Fruit fly (Drosophila melanogaster): ENCODE data around the gene ouib.

Gene ouib

DNA sequence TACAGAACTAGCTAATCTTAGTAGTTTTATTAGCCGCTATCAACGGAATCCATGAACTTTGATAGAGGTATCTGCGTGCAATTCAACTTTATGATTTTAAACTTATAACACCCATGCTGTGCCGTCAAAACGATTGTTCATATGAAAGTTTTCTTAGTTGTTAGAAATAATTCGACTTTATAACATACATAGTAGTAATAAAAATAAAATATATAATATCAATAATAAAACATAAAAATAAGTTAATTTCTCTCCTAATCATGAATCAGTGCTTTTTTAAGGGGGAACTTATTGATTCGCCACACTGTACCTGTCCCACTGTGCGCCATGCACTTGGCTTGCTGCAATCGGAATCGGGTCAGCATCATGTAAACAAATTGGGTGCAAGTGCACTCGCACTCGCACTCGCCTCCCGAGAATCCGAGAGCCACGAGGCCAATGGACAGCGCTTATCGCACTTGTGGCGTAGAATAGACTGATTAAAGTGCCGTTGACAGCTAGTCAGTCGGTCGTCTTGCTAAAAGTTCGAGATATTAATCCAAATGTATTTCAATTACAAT, 13.3 kb upstream of the ouib start (continued):
- TF ChIP-seq Stat92E (GFP tag; optimal IDR thresholded peaks at IDR 0.05) (no peak), CG3847 (GFP tag; IDR thresholded peaks at IDR 0.05) (0 out of 2 replicates have a peak, but pooled peaks have one; percentile 15), CG11504 (tag; optimal IDR thresholded peaks at IDR 0.05) (peak; percentile 49), CG4617 (GFP tag; optimal IDR thresholded peaks at IDR 0.05; ENCODE audit: borderline replicate concordance) (no peak), eyg (GFP tag; optimal IDR thresholded peaks at IDR 0.05) (no peak), Hr3 (GFP tag; optimal IDR thresholded peaks at IDR 0.05) (no peak), Rfx (GFP tag; IDR thresholded peaks at IDR 0.05) (no peak), gsb (GFP tag; IDR thresholded peaks at IDR 0.05) (no peak), Tbp (GFP tag; optimal IDR thresholded peaks at IDR 0.05) (no peak), CG8478 (optimal IDR thresholded peaks at IDR 0.05) (no peak), bbx (GFP tag; IDR thresholded peaks at IDR 0.05; ENCODE audit: partially characterized antibody) (0 out of 2 replicates have a peak, but pooled peaks have one; percentile 33), emc (GFP tag; optimal IDR thresholded peaks at IDR 0.05) (no peak), CG13894 (tag; optimal IDR thresholded peaks at IDR 0.05) (no peak), bsh (GFP tag; optimal IDR thresholded peaks at IDR 0.05) (peak in 1 of 2 experiments; percentile 50), CG17802 (tag; optimal IDR thresholded peaks at IDR 0.05) (no peak), CG17359 (tag; optimal IDR thresholded peaks at IDR 0.05) (peak; percentile 36), CG11560 (tag; IDR thresholded peaks at IDR 0.05) (no peak), TFAM (GFP tag; optimal IDR thresholded peaks at IDR 0.05) (no peak), CG5953 (GFP tag; IDR thresholded peaks at IDR 0.05) (no peak), dan (GFP tag; IDR thresholded peaks at IDR 0.05) (no peak), so (GFP tag; IDR thresholded peaks at IDR 0.05) (0 out of 3 replicates have a peak, but pooled peaks have one; percentile 45), oc (tag; optimal IDR thresholded peaks at IDR 0.05) (no peak), CG10959 (GFP tag; IDR thresholded peaks at IDR 0.05) (0 out of 2 replicates have a peak, but pooled peaks have one; percentile 28), CG42726 (GFP tag; IDR thresholded peaks at IDR 0.05; ENCODE audit: partially characterized antibody) (no peak), CG9215 (GFP tag; IDR thresholded peaks at IDR 0.05) (no peak), H2.0 (GFP tag; IDR thresholded peaks at IDR 0.05) (no peak), Adf1 (GFP tag; IDR thresholded peaks at IDR 0.05) (no peak), sisA (GFP tag; IDR thresholded peaks at IDR 0.05) (no peak), CG7556 (GFP tag; optimal IDR thresholded peaks at IDR 0.05) (no peak), CG8281 (tag; optimal IDR thresholded peaks at IDR 0.05) (no peak), Lim3 (GFP tag; IDR thresholded peaks at IDR 0.05) (no peak), zen (tag; optimal IDR thresholded peaks at IDR 0.05) (no peak), CG10431 (GFP tag; optimal IDR thresholded peaks at IDR 0.05) (peak; percentile 21), Hr39 (optimal IDR thresholded peaks at IDR 0.05) (no peak), her (GFP tag; optimal IDR thresholded peaks at IDR 0.05) (no peak), fd64A (GFP tag; optimal IDR thresholded peaks at IDR 0.05) (no peak), bigmax (GFP tag; optimal IDR thresholded peaks at IDR 0.05) (no peak), CG4730 (GFP tag; IDR thresholded peaks at IDR 0.05) (no peak), CG8290 (GFP tag; optimal IDR thresholded peaks at IDR 0.05) (no peak), CG8290 (tag; optimal IDR thresholded peaks at IDR 0.05) (no peak), lilli (GFP tag; optimal IDR thresholded peaks at IDR 0.05) (no peak), sqz (GFP tag; optimal IDR thresholded peaks at IDR 0.05) (no peak), CG14965 (GFP tag; optimal IDR thresholded peaks at IDR 0.05; ENCODE audit: borderline replicate concordance) (no peak), Fer3 (tag; optimal IDR thresholded peaks at IDR 0.05) (no peak), CG16779 (GFP tag; IDR thresholded peaks at IDR 0.05) (no peak), E2f1 (GFP tag; IDR thresholded peaks at IDR 0.05) (no peak), Sin3A (optimal IDR thresholded peaks at IDR 0.05) (no peak), slp2 (GFP tag; optimal IDR thresholded peaks at IDR 0.05) (no peak), croc (GFP tag; conservative IDR thresholded peaks at IDR 0.05) (no peak), nau (GFP tag; optimal IDR thresholded peaks at IDR 0.05) (no peak), sug (tag; optimal IDR thresholded peaks at IDR 0.05) (peak; percentile 11), CG12769 (tag; optimal IDR thresholded peaks at IDR 0.05) (no peak)
